Fruit fly (Drosophila melanogaster): Measurements from ENCODE around the gene sip2.

sip2 gene

dm6 chr2L:6968013-6968517, 4.2 kb upstream of the sip2 start (continued):
- peak; percentile 36 for TF ChIP-seq CG10654 (GFP tag; optimal IDR thresholded peaks at IDR 0.05)
- TF ChIP-seq scrt (GFP tag; optimal IDR thresholded peaks at IDR 0.05), result no peak
- no peak for TF ChIP-seq ash1 (GFP tag; optimal IDR thresholded peaks at IDR 0.05)
- TF ChIP-seq HHEX (GFP tag; optimal IDR thresholded peaks at IDR 0.05), result peak; percentile 65
- TF ChIP-seq CG11695 (GFP tag; IDR thresholded peaks at IDR 0.05), result peak; percentile 53; the same call in 1 of the 3 replicates
- no peak for TF ChIP-seq hkb (optimal IDR thresholded peaks at IDR 0.05)
- peak; percentile 73 for TF ChIP-seq hkb (GFP tag; IDR thresholded peaks at IDR 0.05)
- TF ChIP-seq HmgD (GFP tag; optimal IDR thresholded peaks at IDR 0.05), result peak; percentile 8
- no peak for TF ChIP-seq lov (optimal IDR thresholded peaks at IDR 0.05)
- TF ChIP-seq lov (GFP tag; IDR thresholded peaks at IDR 0.05), result no peak
- TF ChIP-seq CG12391 (tag; optimal IDR thresholded peaks at IDR 0.05), result peak; percentile 50
- TF ChIP-seq tna (GFP tag; IDR thresholded peaks at IDR 0.05; ENCODE audit: partially characterized antibody), result peak; percentile 56; the same call in 1 of the 2 replicates
- TF ChIP-seq Dad (GFP tag; optimal IDR thresholded peaks at IDR 0.05), result no peak
- TF ChIP-seq CG1603 (tag; optimal IDR thresholded peaks at IDR 0.05), result peak; percentile 69
- peak; percentile 55 for TF ChIP-seq phol (tag; optimal IDR thresholded peaks at IDR 0.05)
- TF ChIP-seq TFAM (GFP tag; optimal IDR thresholded peaks at IDR 0.05), result no peak
- peak; percentile 53; the same call in 1 of the 2 replicates for TF ChIP-seq Drgx (GFP tag; IDR thresholded peaks at IDR 0.05)
- peak; percentile 35 for TF ChIP-seq CG1792 (GFP tag; optimal IDR thresholded peaks at IDR 0.05)
- peak; percentile 16; the same call in 1 of the 2 replicates for TF ChIP-seq CG32772 (GFP tag; IDR thresholded peaks at IDR 0.05)
- no peak for TF ChIP-seq CG17612 (GFP tag; IDR thresholded peaks at IDR 0.05)
- no peak; the same call in 1 of the 2 replicates for TF ChIP-seq CG31441 (GFP tag; IDR thresholded peaks at IDR 0.05)
- peak; percentile 27 for TF ChIP-seq Oli (tag; optimal IDR thresholded peaks at IDR 0.05)
- peak; percentile 89 for TF ChIP-seq Ets65A (GFP tag)
- no peak for TF ChIP-seq Bdp1 (GFP tag; optimal IDR thresholded peaks at IDR 0.05)
- TF ChIP-seq grau (tag; optimal IDR thresholded peaks at IDR 0.05), result peak; percentile 44
- TF ChIP-seq CG3281 (GFP tag; optimal IDR thresholded peaks at IDR 0.05), result peak; percentile 18
- TF ChIP-seq Dfd (GFP tag; optimal IDR thresholded peaks at IDR 0.05), result no peak
- peak; percentile 38 for TF ChIP-seq shn (GFP tag; optimal IDR thresholded peaks at IDR 0.05)
- peak; percentile 43 for TF ChIP-seq chn (GFP tag; optimal IDR thresholded peaks at IDR 0.05)
- TF ChIP-seq twi (tag; optimal IDR thresholded peaks at IDR 0.05), result no peak
- peak; percentile 6 for TF ChIP-seq CG30020 (tag; optimal IDR thresholded peaks at IDR 0.05)
- TF ChIP-seq luna (GFP tag; optimal IDR thresholded peaks at IDR 0.05), result peak; percentile 10
- TF ChIP-seq CG14667 (GFP tag; IDR thresholded peaks at IDR 0.05), result no peak
- peak; percentile 41 for TF ChIP-seq CG15269 (tag; optimal IDR thresholded peaks at IDR 0.05)
- peak; percentile 57 for TF ChIP-seq vnd (GFP tag; IDR thresholded peaks at IDR 0.05; ENCODE audit: partially characterized antibody)
- no peak for TF ChIP-seq CG8478 (optimal IDR thresholded peaks at IDR 0.05)
- peak; percentile 33 to 62 for TF ChIP-seq Pdp1 (GFP tag; optimal IDR thresholded peaks at IDR 0.05)
- TF ChIP-seq B-H1 (GFP tag; IDR thresholded peaks at IDR 0.05), result no peak; the same call in 2 of the 3 replicates
- no peak for TF ChIP-seq Kr (GFP tag; optimal IDR thresholded peaks at IDR 0.05)
- TF ChIP-seq onecut (GFP tag; IDR thresholded peaks at IDR 0.05), result peak; percentile 55
- no peak for TF ChIP-seq sisA (GFP tag; IDR thresholded peaks at IDR 0.05)
- no peak for TF ChIP-seq CG10462 (GFP tag; optimal IDR thresholded peaks at IDR 0.05)
- no peak for TF ChIP-seq Asciz (GFP tag; optimal IDR thresholded peaks at IDR 0.05)
- TF ChIP-seq D19A (tag; optimal IDR thresholded peaks at IDR 0.05), result peak; percentile 32
- TF ChIP-seq Optix (GFP tag; IDR thresholded peaks at IDR 0.05), result no peak
- TF ChIP-seq seq (GFP tag; IDR thresholded peaks at IDR 0.05), result peak; percentile 16; the same call in 1 of the 2 replicates
- TF ChIP-seq CG2202 (tag; optimal IDR thresholded peaks at IDR 0.05), result no peak
- TF ChIP-seq cad (GFP tag; optimal IDR thresholded peaks at IDR 0.05), result no peak
- TF ChIP-seq CG32767 (GFP tag; IDR thresholded peaks at IDR 0.05), result 0 out of 2 replicates have a peak, but pooled peaks have one; percentile 33
- TF ChIP-seq dmrt99B (tag; optimal IDR thresholded peaks at IDR 0.05), result no peak
- peak; percentile 51 for TF ChIP-seq CG11504 (tag; optimal IDR thresholded peaks at IDR 0.05)
- TF ChIP-seq CG4360 (GFP tag; IDR thresholded peaks at IDR 0.05), result no peak

All from whole organism, embryonic.